Fruit fly (Drosophila melanogaster) whole organism, embryonic: ENCODE results near the gene CG31463.
A peak's percentile ranks its signal among the peaks of the same experiment; 100 is the strongest.

Source experiments
- CG10267 ChIP-seq: fragments of 200-800 bp; sonication (Bioruptor generic); optimal IDR thresholded peaks from 2 replicates; lab custom pipeline; 2018; ENCODE audit warnings: missing biosample characterization, mild to moderate bottlenecking, missing genetic modification characterization, moderate library complexity
- CG10979 ChIP-seq: fragments of 200-800 bp; sonication (Bioruptor generic); optimal IDR thresholded peaks from 2 replicates; lab custom pipeline; 2018; ENCODE audit warnings: missing biosample characterization, mild to moderate bottlenecking, missing genetic modification characterization, moderate library complexity
- CG14710 ChIP-seq: fragments of 200-800 bp; sonication (Bioruptor generic); optimal IDR thresholded peaks from 3 replicates; lab custom pipeline; 2019; ENCODE audit warnings: missing biosample characterization, mild to moderate bottlenecking, missing genetic modification characterization, moderate library complexity
- CG15696 ChIP-seq: fragments of 200-800 bp; sonication (Bioruptor generic); optimal IDR thresholded peaks from 2 replicates; lab custom pipeline; 2019; ENCODE audit warnings: missing biosample characterization, mild to moderate bottlenecking, missing genetic modification characterization, moderate library complexity
- CG17829 ChIP-seq: fragments of 200-800 bp; optimal IDR thresholded peaks from 2 replicates; lab custom pipeline; 2019; ENCODE audit warnings: missing biosample characterization, mild to moderate bottlenecking, missing genetic modification characterization, moderate library complexity
- CG18262 ChIP-seq: fragments of 200-800 bp; optimal IDR thresholded peaks from 3 replicates; lab custom pipeline; 2019; ENCODE audit warnings: missing biosample characterization, mild to moderate bottlenecking, missing genetic modification characterization, moderate library complexity
- CG1832 ChIP-seq: fragments of 200-800 bp; sonication (Bioruptor generic); optimal IDR thresholded peaks from 2 replicates; lab custom pipeline; 2017; ENCODE audit warnings: missing biosample characterization, mild to moderate bottlenecking, missing genetic modification characterization, inconsistent platforms
- CG2120 ChIP-seq: fragments of 200-800 bp; sonication (Bioruptor generic); optimal IDR thresholded peaks from 3 replicates; lab custom pipeline; 2016; ENCODE audit warnings: missing biosample characterization, missing genetic modification characterization
- CG2199 ChIP-seq: fragments of 200-800 bp; sonication (Bioruptor generic); IDR thresholded peaks from 3 replicates; pipeline ENCODE4 v1.3.6; 2022; ENCODE audit warnings: missing biosample characterization, missing genetic modification characterization
- CG2202 ChIP-seq: fragments of 200-800 bp; sonication (Bioruptor generic); optimal IDR thresholded peaks from 2 replicates; lab custom pipeline; 2018; ENCODE audit warnings: missing biosample characterization, mild to moderate bottlenecking, missing genetic modification characterization
- CG3163 ChIP-seq: fragments of 200-800 bp; sonication (Bioruptor generic); optimal IDR thresholded peaks from 3 replicates; lab custom pipeline; 2016; ENCODE audit warnings: missing biosample characterization, missing genetic modification characterization
- CG33557 ChIP-seq: fragments of 200-800 bp; sonication (Bioruptor generic); optimal IDR thresholded peaks from 2 replicates; lab custom pipeline; 2019; ENCODE audit warnings: missing biosample characterization, mild to moderate bottlenecking, missing genetic modification characterization, moderate library complexity
- CG8478 ChIP-seq: fragments of >200 bp; optimal IDR thresholded peaks from 2 replicates; lab custom pipeline; 2018
- CG8924 ChIP-seq: fragments of 200-800 bp; optimal IDR thresholded peaks from 3 replicates; lab custom pipeline; 2019; ENCODE audit warnings: missing biosample characterization, mild to moderate bottlenecking, missing genetic modification characterization, moderate library complexity
- CG9727 ChIP-seq: fragments of 200-800 bp; sonication (Bioruptor generic); optimal IDR thresholded peaks from 3 replicates; lab custom pipeline; 2017; ENCODE audit warnings: missing biosample characterization, mild to moderate bottlenecking, missing genetic modification characterization
- D ChIP-seq, 2 experiments: fragments of 200-800 bp in 1 of 2; fragments of >200 bp in 1 of 2; sonication (Bioruptor generic) in 1 of 2; optimal IDR thresholded peaks; 2 replicates in 1 of 2; 3 replicates in 1 of 2; lab custom pipeline; 2017; ENCODE audit warnings: mild to moderate bottlenecking in 1 of 2, missing biosample characterization in 1 of 2, missing genetic modification characterization in 1 of 2, missing genetic modification reagents in 1 of 2
- Dref ChIP-seq: fragments of 200-800 bp; sonication (Bioruptor generic); IDR thresholded peaks from 2 replicates; pipeline ENCODE4 v1.3.6; 2022; ENCODE audit warnings: missing biosample characterization, missing genetic modification characterization
- Hmx ChIP-seq: fragments of 200-800 bp; sonication (Bioruptor generic); optimal IDR thresholded peaks from 2 replicates; lab custom pipeline; 2016; ENCODE audit warnings: missing biosample characterization, missing genetic modification characterization
- Lpt ChIP-seq: fragments of >200 bp; optimal IDR thresholded peaks from 2 replicates; lab custom pipeline; 2018; ENCODE audit warnings: missing biosample characterization, missing genetic modification characterization
- MTF-1 ChIP-seq: fragments of 200-800 bp; sonication (Bioruptor generic); optimal IDR thresholded peaks from 2 replicates; lab custom pipeline; 2018; ENCODE audit warnings: missing biosample characterization, mild to moderate bottlenecking, missing genetic modification characterization, borderline replicate concordance
- Neu2 ChIP-seq: fragments of 200-800 bp; sonication (Bioruptor generic); optimal IDR thresholded peaks from 3 replicates; lab custom pipeline; 2016; ENCODE audit warnings: missing biosample characterization, missing genetic modification characterization, borderline replicate concordance
- Optix ChIP-seq: fragments of 200-800 bp; sonication (Bioruptor generic); IDR thresholded peaks from 3 replicates; pipeline ENCODE4 v1.3.6; 2022; ENCODE audit warnings: missing biosample characterization, missing genetic modification characterization
- Rfx ChIP-seq: fragments of 200-800 bp; sonication (Bioruptor generic); IDR thresholded peaks from 2 replicates; pipeline ENCODE4 v1.3.6; 2022; ENCODE audit warnings: missing biosample characterization, missing genetic modification characterization
- Tbp ChIP-seq: fragments of >200 bp; optimal IDR thresholded peaks from 2 replicates; lab custom pipeline; 2018; ENCODE audit warnings: missing biosample characterization, missing genetic modification characterization
- Xrp1 ChIP-seq: fragments of 200-800 bp; sonication (Bioruptor generic); IDR thresholded peaks from 2 replicates; pipeline ENCODE4 v1.3.6; 2022; ENCODE audit warnings: missing biosample characterization, missing genetic modification characterization
- amos ChIP-seq: fragments of 200-800 bp; sonication (Bioruptor generic); IDR thresholded peaks from 2 replicates; pipeline ENCODE4 v1.3.6; 2022; ENCODE audit warnings: missing biosample characterization, missing genetic modification characterization; ENCODE audit not compliant: partially characterized antibody
- ato ChIP-seq: fragments of 200-800 bp; sonication (Bioruptor generic); IDR thresholded peaks from 2 replicates; pipeline ENCODE4 v1.3.6; 2022; ENCODE audit warnings: missing biosample characterization, missing genetic modification characterization; ENCODE audit not compliant: partially characterized antibody
- br ChIP-seq: fragments of >200 bp; optimal IDR thresholded peaks from 2 replicates; lab custom pipeline; 2017
- chif ChIP-seq, 2 experiments: fragments of 200-800 bp; sonication (Bioruptor generic); optimal IDR thresholded peaks; 3 replicates each; lab custom pipeline; 2016; ENCODE audit warnings: missing biosample characterization in 2 of 2, missing genetic modification characterization in 2 of 2
- ci ChIP-seq: fragments of 200-800 bp; sonication (Bioruptor generic); IDR thresholded peaks from 3 replicates; pipeline ENCODE4 v1.3.6; 2022; ENCODE audit warnings: missing biosample characterization, missing genetic modification characterization
- dmrt11E ChIP-seq: fragments of 200-800 bp; sonication (Bioruptor generic); optimal IDR thresholded peaks from 3 replicates; lab custom pipeline; 2018; ENCODE audit warnings: missing biosample characterization, mild to moderate bottlenecking, missing genetic modification characterization, moderate library complexity
- gce ChIP-seq: fragments of 200-800 bp; sonication (Bioruptor generic); IDR thresholded peaks from 3 replicates; pipeline ENCODE4 v1.3.6; 2022; ENCODE audit warnings: missing biosample characterization, missing genetic modification characterization
- grn ChIP-seq: fragments of 200-800 bp; sonication (Bioruptor generic); optimal IDR thresholded peaks from 3 replicates; lab custom pipeline; 2017; ENCODE audit warnings: missing biosample characterization, missing genetic modification characterization
- hkb ChIP-seq, 2 experiments: fragments of 200-800 bp in 1 of 2; fragments of >200 bp in 1 of 2; sonication (Bioruptor generic) in 1 of 2; IDR thresholded peaks in 1 of 2; optimal IDR thresholded peaks in 1 of 2; 2 replicates each; pipeline versions ENCODE4 v1.3.6 to Lab custom; 2017 to 2022; ENCODE audit warnings: missing biosample characterization in 1 of 2, missing genetic modification characterization in 1 of 2
- lola ChIP-seq, 3 experiments: fragments of >200 bp in 2 of 3; fragments of 200-800 bp in 1 of 3; sonication (Bioruptor generic) in 1 of 3; optimal IDR thresholded peaks; 2 replicates each; lab custom pipeline; 2017 to 2019; ENCODE audit warnings: missing biosample characterization in 3 of 3, missing genetic modification characterization in 3 of 3, mild to moderate bottlenecking in 1 of 3, moderate library complexity in 1 of 3
- nom ChIP-seq: fragments of 200-800 bp; sonication (Bioruptor generic); optimal IDR thresholded peaks from 2 replicates; lab custom pipeline; 2017; ENCODE audit warnings: missing biosample characterization, missing genetic modification characterization, mild to moderate bottlenecking, moderate library complexity, missing genetic modification reagents
- pita ChIP-seq: fragments of 200-800 bp; sonication (Bioruptor generic); optimal IDR thresholded peaks from 2 replicates; lab custom pipeline; 2017; ENCODE audit warnings: missing biosample characterization, mild to moderate bottlenecking, missing genetic modification characterization
- prd ChIP-seq, 3 experiments: fragments of >200 bp in 2 of 3; fragments of 200-800 bp in 1 of 3; sonication (Bioruptor generic) in 1 of 3; optimal IDR thresholded peaks in 2 of 3; IDR thresholded peaks in 1 of 3; 2 replicates in 2 of 3; 3 replicates in 1 of 3; pipeline versions ENCODE4 v1.3.6 to Lab custom; 2017 to 2022; ENCODE audit warnings: missing biosample characterization in 1 of 3, missing genetic modification characterization in 1 of 3
- trem ChIP-seq: fragments of 200-800 bp; optimal IDR thresholded peaks from 3 replicates; lab custom pipeline; 2019; ENCODE audit warnings: missing biosample characterization, mild to moderate bottlenecking, missing genetic modification characterization, moderate library complexity
- ttk ChIP-seq: fragments of 200-800 bp; sonication (Bioruptor generic); IDR thresholded peaks from 2 replicates; pipeline ENCODE4 v2.1.2; 2022; ENCODE audit warnings: missing biosample characterization, missing genetic modification characterization
- twi ChIP-seq: fragments of 200-800 bp; optimal IDR thresholded peaks from 2 replicates; lab custom pipeline; 2019; ENCODE audit warnings: missing biosample characterization, mild to moderate bottlenecking, missing genetic modification characterization, moderate library complexity
- vvl ChIP-seq: fragments of 200-800 bp; sonication (Bioruptor generic); IDR thresholded peaks from 2 replicates; pipeline ENCODE4 v1.3.6; 2022; ENCODE audit warnings: missing biosample characterization, missing genetic modification characterization
- zf30C ChIP-seq: fragments of 200-800 bp; sonication (Bioruptor generic); optimal IDR thresholded peaks from 3 replicates; lab custom pipeline; 2018; ENCODE audit warnings: missing biosample characterization, mild to moderate bottlenecking, missing genetic modification characterization
- zfh1 ChIP-seq: fragments of 200-800 bp; sonication (Bioruptor generic); IDR thresholded peaks from 3 replicates; pipeline ENCODE4 v1.3.6; 2022; ENCODE audit warnings: missing biosample characterization, missing genetic modification characterization

The CG31463 gene

dm6 chr3R:8284234-8284633 is 7.9 kb upstream of the CG31463 start (continued):
- TF ChIP-seq ttk (GFP tag; lab: Robert Waterston, UW) (no peak), pita (GFP tag; lab: Kevin White, UChicago) (no peak)

dm6 chr3R:8285727-8286344 is 6.3 kb upstream of the CG31463 start:
- TF ChIP-seq CG15696 (tag; lab: Kevin White, UChicago): peak; percentile 76
- no peak for TF ChIP-seq Lpt (GFP tag; lab: Kevin White, UChicago)
- peak; percentile 41 for TF ChIP-seq CG1832
- no peak for TF ChIP-seq Hmx (GFP tag; lab: Kevin White, UChicago)
- TF ChIP-seq Optix (GFP tag; lab: Robert Waterston, UW): 0 out of 3 replicates have a peak, but pooled peaks have one; percentile 14
- TF ChIP-seq Neu2 (GFP tag; lab: Kevin White, UChicago): no peak
- TF ChIP-seq CG10267 (tag; lab: Kevin White, UChicago): peak; percentile 36
- peak; percentile 9 for TF ChIP-seq trem (tag; lab: Kevin White, UChicago)
- TF ChIP-seq CG3163 (GFP tag; lab: Kevin White, UChicago): no peak
- no peak for TF ChIP-seq gce (GFP tag; lab: Robert Waterston, UW)
- TF ChIP-seq twi: peak; percentile 83
- TF ChIP-seq CG14710: peak; percentile 28
- TF ChIP-seq CG9727 (GFP tag; lab: Kevin White, UChicago): peak; percentile 54
- TF ChIP-seq CG10979: peak; percentile 42
- peak; percentile 71 for TF ChIP-seq D (optimal IDR thresholded peaks at IDR 0.05; lab: Kevin White, UChicago)
- TF ChIP-seq D (GFP tag; optimal IDR thresholded peaks at IDR 0.05; lab: Kevin White, UChicago): no peak
- peak; percentile 9 for TF ChIP-seq CG8924 (tag; lab: Kevin White, UChicago)
- TF ChIP-seq CG17829: peak; percentile 12
- TF ChIP-seq br: no peak
- peak in 1 of 3 experiments; percentile 11 for TF ChIP-seq lola (GFP tag; optimal IDR thresholded peaks at IDR 0.05; lab: Kevin White, UChicago)
- no peak for TF ChIP-seq CG2199 (GFP tag; lab: Robert Waterston, UW)
- TF ChIP-seq dmrt11E (tag; lab: Kevin White, UChicago): peak; percentile 29
- TF ChIP-seq zf30C: peak; percentile 66
- TF ChIP-seq ato (GFP tag; lab: Robert Waterston, UW): peak; percentile 42; the same call in 1 of the 2 replicates
- TF ChIP-seq CG18262 (tag; lab: Kevin White, UChicago): no peak

dm6 chr3R:8287697-8288096 is 4.4 kb upstream of the CG31463 start, which contains the start of gene Nazo:
Gene Nazo, plus strand, starts transcription at chr3R:8287876.
- TF ChIP-seq hkb (optimal IDR thresholded peaks at IDR 0.05; lab: Kevin White, UChicago) (no peak), hkb (GFP tag; IDR thresholded peaks at IDR 0.05; lab: Robert Waterston, UW) (no peak), Rfx (GFP tag; lab: Robert Waterston, UW) (no peak), CG8478 (lab: Kevin White, UChicago) (no peak), Dref (GFP tag; lab: Robert Waterston, UW) (peak; percentile 18; the same call in 1 of the 2 replicates), CG2202 (tag; lab: Kevin White, UChicago) (no peak), Tbp (GFP tag; lab: Kevin White, UChicago) (no peak)

dm6 chr3R:8288790-8289189 is 3.3 kb upstream of the CG31463 start:
- TF ChIP-seq twi: peak; percentile 88
- no peak for TF ChIP-seq CG33557 (GFP tag; lab: Kevin White, UChicago)
- TF ChIP-seq CG2120 (GFP tag; lab: Kevin White, UChicago): no peak
- TF ChIP-seq grn (GFP tag; lab: Kevin White, UChicago): peak; percentile 25
- TF ChIP-seq ci (GFP tag; lab: Robert Waterston, UW): peak; percentile 30; the same call in 1 of the 3 replicates
- TF ChIP-seq vvl (GFP tag; lab: Robert Waterston, UW): 0 out of 2 replicates have a peak, but pooled peaks have one; percentile 22
- TF ChIP-seq Xrp1 (GFP tag; lab: Robert Waterston, UW): 0 out of 2 replicates have a peak, but pooled peaks have one; percentile 13
- TF ChIP-seq prd (optimal IDR thresholded peaks at IDR 0.05; lab: Kevin White, UChicago): no peak
- peak; percentile 27; the same call in 1 of the 3 replicates for TF ChIP-seq prd (GFP tag; IDR thresholded peaks at IDR 0.05; lab: Robert Waterston, UW)
- TF ChIP-seq CG2199 (GFP tag; lab: Robert Waterston, UW): 0 out of 3 replicates have a peak, but pooled peaks have one; percentile 38
- TF ChIP-seq zfh1: 0 out of 3 replicates have a peak, but pooled peaks have one; percentile 6
- TF ChIP-seq chif (GFP tag; optimal IDR thresholded peaks at IDR 0.05; lab: Kevin White, UChicago): no peak
- peak; percentile 31; the same call in 1 of the 2 replicates for TF ChIP-seq amos (GFP tag; lab: Robert Waterston, UW)
- peak; percentile 92 for TF ChIP-seq zf30C
- no peak for TF ChIP-seq nom (GFP tag; lab: Kevin White, UChicago)
- TF ChIP-seq MTF-1 (GFP tag; lab: Kevin White, UChicago): no peak
